Fruit fly (Drosophila melanogaster): ENCODE results near the gene CG5122.

Gene CG5122

DNA sequence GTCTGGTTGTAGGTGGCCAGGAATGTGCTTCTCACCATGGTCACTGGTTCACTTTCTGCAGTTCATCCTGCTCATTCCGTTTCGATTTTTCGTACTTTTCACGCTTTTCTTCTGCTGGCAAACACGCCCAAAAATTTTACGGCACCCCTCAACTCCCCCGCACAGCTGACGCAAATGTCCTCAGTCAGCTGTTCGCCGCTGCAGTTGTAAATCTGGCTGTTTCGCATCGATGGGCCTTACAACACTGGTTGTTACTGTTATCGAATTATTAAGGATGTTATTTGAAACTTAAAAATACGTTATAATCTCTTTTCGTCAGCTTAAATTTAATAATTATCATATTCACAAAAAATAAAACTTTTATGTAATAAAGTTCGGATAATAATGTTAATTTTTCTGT lies 52.0 kb downstream of the CG5122 start, which contains the start of gene Mgat3 (continued):
- TF ChIP-seq CG34224 (GFP tag; IDR thresholded peaks at IDR 0.05; ENCODE audit: partially characterized antibody) (peak; percentile 48; the same call in 2 of the 3 replicates), kah (GFP tag; optimal IDR thresholded peaks at IDR 0.05) (no peak), scrt (GFP tag; optimal IDR thresholded peaks at IDR 0.05) (no peak), wor (GFP tag; IDR thresholded peaks at IDR 0.05) (no peak), Med (GFP tag) (peak; percentile 27), CG10209 (GFP tag; optimal IDR thresholded peaks at IDR 0.05) (no peak), ems (GFP tag; optimal IDR thresholded peaks at IDR 0.05) (no peak), cwo (GFP tag; optimal IDR thresholded peaks at IDR 0.05) (no peak), Kr (GFP tag; optimal IDR thresholded peaks at IDR 0.05) (no peak), Lhr (GFP tag; optimal IDR thresholded peaks at IDR 0.05) (no peak), YL-1 (GFP tag; optimal IDR thresholded peaks at IDR 0.05) (peak; percentile 35), Myb (GFP tag; optimal IDR thresholded peaks at IDR 0.05) (peak; percentile 41), CG10267 (tag; optimal IDR thresholded peaks at IDR 0.05) (peak; percentile 94), CG30403 (GFP tag; optimal IDR thresholded peaks at IDR 0.05) (no peak), trh (GFP tag; optimal IDR thresholded peaks at IDR 0.05) (no peak), gt (GFP tag; IDR thresholded peaks at IDR 0.05) (no peak), CG2875 (GFP tag; optimal IDR thresholded peaks at IDR 0.05) (no peak), usp (GFP tag; optimal IDR thresholded peaks at IDR 0.05) (no peak), Abd-B (GFP tag; optimal IDR thresholded peaks at IDR 0.05) (no peak), CG14710 (tag; optimal IDR thresholded peaks at IDR 0.05) (peak; percentile 29), zen2 (GFP tag; IDR thresholded peaks at IDR 0.05; ENCODE audit: partially characterized antibody) (no peak), CG12155 (GFP tag; optimal IDR thresholded peaks at IDR 0.05) (no peak), Hr39 (optimal IDR thresholded peaks at IDR 0.05) (no peak), CG15696 (tag; optimal IDR thresholded peaks at IDR 0.05) (no peak), ac (GFP tag; optimal IDR thresholded peaks at IDR 0.05) (no peak), CG10654 (GFP tag; optimal IDR thresholded peaks at IDR 0.05) (no peak), crp (GFP tag; optimal IDR thresholded peaks at IDR 0.05) (peak; percentile 41 to 88), ken (GFP tag; IDR thresholded peaks at IDR 0.05) (no peak), stwl (tag; optimal IDR thresholded peaks at IDR 0.05) (peak; percentile 82), CG10431 (GFP tag; optimal IDR thresholded peaks at IDR 0.05) (no peak), hb (GFP tag; IDR thresholded peaks at IDR 0.05; ENCODE audit: partially characterized antibody) (no peak), da (GFP tag; optimal IDR thresholded peaks at IDR 0.05) (no peak), Gsc (GFP tag; IDR thresholded peaks at IDR 0.05) (no peak), NC2α (GFP tag; optimal IDR thresholded peaks at IDR 0.05) (no peak), CG12942 (GFP tag; optimal IDR thresholded peaks at IDR 0.05) (no peak), rib (GFP tag; IDR thresholded peaks at IDR 0.05) (no peak), fd64A (GFP tag; optimal IDR thresholded peaks at IDR 0.05) (no peak), salm (tag; optimal IDR thresholded peaks at IDR 0.05) (no peak), CG10366 (GFP tag; IDR thresholded peaks at IDR 0.05) (no peak), CG7963 (GFP tag; IDR thresholded peaks at IDR 0.05; ENCODE audit: partially characterized antibody) (no peak), CG1529 (GFP tag; optimal IDR thresholded peaks at IDR 0.05) (no peak), gsb-n (tag; optimal IDR thresholded peaks at IDR 0.05) (no peak), CG8478 (optimal IDR thresholded peaks at IDR 0.05) (no peak), CG2712 (tag; optimal IDR thresholded peaks at IDR 0.05) (no peak), inv (GFP tag; IDR thresholded peaks at IDR 0.05; ENCODE audit: partially characterized antibody) (no peak), luna (GFP tag; optimal IDR thresholded peaks at IDR 0.05) (no peak), pzg (GFP tag; optimal IDR thresholded peaks at IDR 0.05) (peak; percentile 34), CG3995 (GFP tag; optimal IDR thresholded peaks at IDR 0.05) (peak; percentile 1), vfl (GFP tag; optimal IDR thresholded peaks at IDR 0.05) (no peak), CG12769 (tag; optimal IDR thresholded peaks at IDR 0.05) (no peak), trem (tag; optimal IDR thresholded peaks at IDR 0.05) (peak; percentile 5), Dref (GFP tag; IDR thresholded peaks at IDR 0.05) (peak; percentile 44)
